Worm (Caenorhabditis elegans): ENCODE measurements around the gene sma-1.

ce11 chrV:11960831-11961190 is 61.6 kb downstream of the sma-1 start:
- no peak for TF ChIP-seq pha-4 (tag; optimal IDR thresholded peaks at IDR 0.05)
- TF ChIP-seq hlh-30 (tag; optimal IDR thresholded peaks at IDR 0.05; ENCODE audit: insufficient read depth) = no peak
- no peak for TF ChIP-seq hlh-15 (tag; optimal IDR thresholded peaks at IDR 0.05)

Measured in whole organism, late embryonic.